Fruit fly (Drosophila melanogaster) whole organism, embryonic: Measurements from ENCODE around the gene Sgp.

Experiments
- CG10147 ChIP-seq: fragments of 200-800 bp; sonication (Bioruptor generic); optimal IDR thresholded peaks from 2 replicates; lab custom pipeline; 2019; ENCODE audit warnings: missing biosample characterization, mild to moderate bottlenecking, missing genetic modification characterization, moderate library complexity
- CG10565 ChIP-seq: fragments of 200-800 bp; sonication (Bioruptor generic); optimal IDR thresholded peaks from 3 replicates; lab custom pipeline; 2016; ENCODE audit warnings: missing biosample characterization, mild to moderate bottlenecking, missing genetic modification characterization
- CG12391 ChIP-seq: fragments of 200-800 bp; sonication (Bioruptor generic); optimal IDR thresholded peaks from 3 replicates; lab custom pipeline; 2018; ENCODE audit warnings: missing biosample characterization, mild to moderate bottlenecking, missing genetic modification characterization, moderate library complexity
- CG12659 ChIP-seq: fragments of 200-800 bp; sonication (Bioruptor generic); optimal IDR thresholded peaks from 3 replicates; lab custom pipeline; 2017; ENCODE audit warnings: mild to moderate bottlenecking, missing biosample characterization, missing genetic modification reagents, missing genetic modification characterization
- CG12769 ChIP-seq: fragments of 200-800 bp; sonication (Bioruptor generic); optimal IDR thresholded peaks from 2 replicates; lab custom pipeline; 2019; ENCODE audit warnings: missing biosample characterization, mild to moderate bottlenecking, missing genetic modification characterization, moderate library complexity
- CG16815 ChIP-seq: fragments of 200-800 bp; sonication (Bioruptor generic); optimal IDR thresholded peaks from 3 replicates; lab custom pipeline; 2017; ENCODE audit warnings: missing biosample characterization, mild to moderate bottlenecking, missing genetic modification characterization
- CG1832 ChIP-seq: fragments of 200-800 bp; sonication (Bioruptor generic); optimal IDR thresholded peaks from 2 replicates; lab custom pipeline; 2017; ENCODE audit warnings: missing biosample characterization, mild to moderate bottlenecking, missing genetic modification characterization, inconsistent platforms
- CG18599 ChIP-seq: fragments of 200-800 bp; sonication (Bioruptor generic); optimal IDR thresholded peaks from 3 replicates; lab custom pipeline; 2017; ENCODE audit warnings: missing biosample characterization, missing genetic modification characterization, mild to moderate bottlenecking, moderate library complexity, missing genetic modification reagents
- CG2116 ChIP-seq: fragments of 200-800 bp; sonication (Bioruptor generic); optimal IDR thresholded peaks from 3 replicates; lab custom pipeline; 2018; ENCODE audit warnings: missing biosample characterization, mild to moderate bottlenecking, missing genetic modification characterization
- CG2120 ChIP-seq: fragments of 200-800 bp; sonication (Bioruptor generic); optimal IDR thresholded peaks from 3 replicates; lab custom pipeline; 2016; ENCODE audit warnings: missing biosample characterization, missing genetic modification characterization
- CG2202 ChIP-seq: fragments of 200-800 bp; sonication (Bioruptor generic); optimal IDR thresholded peaks from 2 replicates; lab custom pipeline; 2018; ENCODE audit warnings: missing biosample characterization, mild to moderate bottlenecking, missing genetic modification characterization
- CG34376 ChIP-seq: fragments of 200-800 bp; sonication (Bioruptor generic); optimal IDR thresholded peaks from 2 replicates; lab custom pipeline; 2018; ENCODE audit warnings: missing biosample characterization, mild to moderate bottlenecking, missing genetic modification characterization
- CG3838 ChIP-seq: fragments of 200-800 bp; sonication (Bioruptor generic); optimal IDR thresholded peaks from 3 replicates; lab custom pipeline; 2016; ENCODE audit warnings: missing biosample characterization, missing genetic modification characterization
- CG6254 ChIP-seq: fragments of 200-800 bp; sonication (Bioruptor generic); optimal IDR thresholded peaks from 3 replicates; lab custom pipeline; 2017; ENCODE audit warnings: mild to moderate bottlenecking, missing biosample characterization, missing genetic modification reagents, missing genetic modification characterization
- CG6654 ChIP-seq: fragments of 200-800 bp; sonication (Bioruptor generic); optimal IDR thresholded peaks from 2 replicates; lab custom pipeline; 2017; ENCODE audit warnings: missing biosample characterization, mild to moderate bottlenecking, missing genetic modification characterization
- CG6854 ChIP-seq: fragments of 200-800 bp; sonication (Bioruptor generic); optimal IDR thresholded peaks from 3 replicates; lab custom pipeline; 2017; ENCODE audit warnings: missing biosample characterization, mild to moderate bottlenecking, missing genetic modification characterization
- CG7357 ChIP-seq: fragments of 200-800 bp; sonication (Bioruptor generic); IDR thresholded peaks from 3 replicates; pipeline ENCODE4 v1.3.6; 2022; ENCODE audit warnings: missing biosample characterization, missing genetic modification characterization
- CG8765 ChIP-seq: fragments of 200-800 bp; sonication (Bioruptor generic); IDR thresholded peaks from 2 replicates; pipeline ENCODE4 v1.3.6; 2022; ENCODE audit warnings: missing biosample characterization, missing genetic modification characterization
- Deaf1 ChIP-seq: fragments of 200-800 bp; optimal IDR thresholded peaks from 3 replicates; lab custom pipeline; 2019; ENCODE audit warnings: missing biosample characterization, mild to moderate bottlenecking, missing genetic modification characterization, moderate library complexity
- Dip3 ChIP-seq: fragments of 200-800 bp; sonication (Bioruptor generic); optimal IDR thresholded peaks from 3 replicates; lab custom pipeline; 2016; ENCODE audit warnings: missing biosample characterization, missing genetic modification characterization
- Doc2 ChIP-seq: fragments of 200-800 bp; sonication (Bioruptor generic); IDR thresholded peaks from 2 replicates; pipeline ENCODE4 v1.3.6; 2022; ENCODE audit warnings: missing biosample characterization, missing genetic modification characterization
- Fer2 ChIP-seq: fragments of 200-800 bp; sonication (Bioruptor generic); optimal IDR thresholded peaks from 2 replicates; lab custom pipeline; 2018; ENCODE audit warnings: missing biosample characterization, mild to moderate bottlenecking, missing genetic modification characterization, moderate library complexity
- HLH4C ChIP-seq: fragments of 200-800 bp; sonication (Bioruptor generic); IDR thresholded peaks from 3 replicates; pipeline ENCODE4 v1.3.6; 2022; ENCODE audit warnings: missing biosample characterization, missing genetic modification characterization; ENCODE audit not compliant: partially characterized antibody
- Hmr ChIP-seq: fragments of 200-800 bp; sonication (Bioruptor generic); optimal IDR thresholded peaks from 3 replicates; lab custom pipeline; 2017; ENCODE audit warnings: mild to moderate bottlenecking, missing biosample characterization, missing genetic modification reagents, missing genetic modification characterization
- Hr3 ChIP-seq: fragments of 200-800 bp; sonication (Bioruptor generic); optimal IDR thresholded peaks from 3 replicates; lab custom pipeline; 2016; ENCODE audit warnings: missing biosample characterization, missing genetic modification characterization
- Mrtf ChIP-seq: fragments of 200-800 bp; sonication (Bioruptor generic); IDR thresholded peaks from 3 replicates; pipeline ENCODE4 v1.3.6; 2022; ENCODE audit warnings: missing biosample characterization, missing genetic modification characterization
- Nf-YA ChIP-seq: fragments of 200-800 bp; sonication (Bioruptor generic); IDR thresholded peaks from 2 replicates; pipeline ENCODE4 v1.3.6; 2022; ENCODE audit warnings: missing biosample characterization, missing genetic modification characterization
- Nf-YB ChIP-seq: fragments of 200-800 bp; sonication (Bioruptor generic); optimal IDR thresholded peaks from 3 replicates; lab custom pipeline; 2019; ENCODE audit warnings: missing biosample characterization, mild to moderate bottlenecking, missing genetic modification characterization, moderate library complexity
- NfI ChIP-seq: fragments of 200-800 bp; sonication (Bioruptor generic); optimal IDR thresholded peaks from 3 replicates; lab custom pipeline; 2018; ENCODE audit warnings: missing biosample characterization, mild to moderate bottlenecking, missing genetic modification characterization, moderate library complexity
- Opbp ChIP-seq: fragments of 200-800 bp; sonication (Bioruptor generic); IDR thresholded peaks from 3 replicates; pipeline ENCODE4 v1.3.6; 2022; ENCODE audit warnings: missing biosample characterization, missing genetic modification characterization; ENCODE audit not compliant: partially characterized antibody
- Ssrp ChIP-seq: fragments of 200-800 bp; sonication (Bioruptor generic); optimal IDR thresholded peaks from 2 replicates; lab custom pipeline; 2018; ENCODE audit warnings: missing biosample characterization, mild to moderate bottlenecking, missing genetic modification characterization, moderate library complexity
- Stat92E ChIP-seq, 3 experiments: fragments of >200 bp in 2 of 3; fragments of 200-800 bp in 1 of 3; sonication (Bioruptor generic) in 1 of 3; optimal IDR thresholded peaks; 2 replicates each; lab custom pipeline; 2017 to 2019; ENCODE audit warnings: missing biosample characterization in 3 of 3, missing genetic modification characterization in 3 of 3, mild to moderate bottlenecking in 1 of 3, moderate library complexity in 1 of 3
- ash1 ChIP-seq: fragments of 200-800 bp; sonication (Bioruptor generic); optimal IDR thresholded peaks from 2 replicates; lab custom pipeline; 2018; ENCODE audit warnings: missing biosample characterization, mild to moderate bottlenecking, missing genetic modification characterization
- bab2 ChIP-seq: fragments of 200-800 bp; sonication (Bioruptor generic); optimal IDR thresholded peaks from 2 replicates; lab custom pipeline; 2016; ENCODE audit warnings: missing biosample characterization, missing genetic modification characterization
- chif ChIP-seq, 2 experiments: fragments of 200-800 bp; sonication (Bioruptor generic); optimal IDR thresholded peaks; 3 replicates each; lab custom pipeline; 2016; ENCODE audit warnings: missing biosample characterization in 2 of 2, missing genetic modification characterization in 2 of 2
- crp ChIP-seq, 2 experiments: fragments of 200-800 bp; sonication (Bioruptor generic); optimal IDR thresholded peaks; 2 replicates in 1 of 2; 3 replicates in 1 of 2; lab custom pipeline; 2017; ENCODE audit warnings: missing biosample characterization in 2 of 2, missing genetic modification characterization in 2 of 2, mild to moderate bottlenecking in 1 of 2, moderate library complexity in 1 of 2
- cwo ChIP-seq: fragments of 200-800 bp; sonication (Bioruptor generic); optimal IDR thresholded peaks from 3 replicates; lab custom pipeline; 2017; ENCODE audit warnings: missing biosample characterization, missing genetic modification characterization, mild to moderate bottlenecking, moderate library complexity, missing genetic modification reagents
- danr ChIP-seq: fragments of 200-800 bp; sonication (Bioruptor generic); IDR thresholded peaks from 2 replicates; pipeline ENCODE4 v1.3.6; 2022; ENCODE audit warnings: missing biosample characterization, missing genetic modification characterization
- dimm ChIP-seq: fragments of 200-800 bp; sonication (Bioruptor generic); IDR thresholded peaks from 2 replicates; pipeline ENCODE4 v1.3.6; 2022; ENCODE audit warnings: missing biosample characterization, missing genetic modification characterization
- en ChIP-seq: fragments of 200-800 bp; sonication (Bioruptor generic); optimal IDR thresholded peaks from 2 replicates; lab custom pipeline; 2016; ENCODE audit warnings: missing biosample characterization, missing genetic modification characterization
- gfzf ChIP-seq: fragments of 200-800 bp; sonication (Bioruptor generic); optimal IDR thresholded peaks from 2 replicates; lab custom pipeline; 2016; ENCODE audit warnings: missing biosample characterization, mild to moderate bottlenecking, missing genetic modification characterization, moderate library complexity
- hb ChIP-seq: fragments of 200-800 bp; sonication (Bioruptor generic); IDR thresholded peaks from 3 replicates; pipeline ENCODE4 v1.3.6; 2022; ENCODE audit warnings: missing biosample characterization, missing genetic modification characterization; ENCODE audit not compliant: partially characterized antibody
- hkb ChIP-seq, 2 experiments: fragments of 200-800 bp in 1 of 2; fragments of >200 bp in 1 of 2; sonication (Bioruptor generic) in 1 of 2; IDR thresholded peaks in 1 of 2; optimal IDR thresholded peaks in 1 of 2; 2 replicates each; pipeline versions ENCODE4 v1.3.6 to Lab custom; 2017 to 2022; ENCODE audit warnings: missing biosample characterization in 1 of 2, missing genetic modification characterization in 1 of 2
- mirr ChIP-seq: fragments of 200-800 bp; sonication (Bioruptor generic); optimal IDR thresholded peaks from 3 replicates; lab custom pipeline; 2018; ENCODE audit warnings: missing biosample characterization, mild to moderate bottlenecking, missing genetic modification characterization
- nerfin-2 ChIP-seq: fragments of 200-800 bp; sonication (Bioruptor generic); IDR thresholded peaks from 2 replicates; pipeline ENCODE4 v1.3.6; 2022; ENCODE audit warnings: missing biosample characterization, missing genetic modification characterization; ENCODE audit not compliant: partially characterized antibody
- otp ChIP-seq: fragments of 200-800 bp; sonication (Bioruptor generic); IDR thresholded peaks from 3 replicates; pipeline ENCODE4, ENCODE4 v1.3.6; 2022; ENCODE audit warnings: missing biosample characterization, missing genetic modification characterization
- pros ChIP-seq: fragments of 200-800 bp; sonication (Bioruptor generic); optimal IDR thresholded peaks from 3 replicates; lab custom pipeline; 2019; ENCODE audit warnings: missing biosample characterization, mild to moderate bottlenecking, missing genetic modification characterization, moderate library complexity
- run ChIP-seq: fragments of 200-800 bp; sonication (Bioruptor generic); optimal IDR thresholded peaks from 3 replicates; lab custom pipeline; 2018; ENCODE audit warnings: missing biosample characterization, mild to moderate bottlenecking, missing genetic modification characterization
- tx ChIP-seq: fragments of 200-800 bp; sonication (Bioruptor generic); optimal IDR thresholded peaks from 2 replicates; lab custom pipeline; 2016; ENCODE audit warnings: missing biosample characterization, missing genetic modification characterization

Sgp gene

DNA sequence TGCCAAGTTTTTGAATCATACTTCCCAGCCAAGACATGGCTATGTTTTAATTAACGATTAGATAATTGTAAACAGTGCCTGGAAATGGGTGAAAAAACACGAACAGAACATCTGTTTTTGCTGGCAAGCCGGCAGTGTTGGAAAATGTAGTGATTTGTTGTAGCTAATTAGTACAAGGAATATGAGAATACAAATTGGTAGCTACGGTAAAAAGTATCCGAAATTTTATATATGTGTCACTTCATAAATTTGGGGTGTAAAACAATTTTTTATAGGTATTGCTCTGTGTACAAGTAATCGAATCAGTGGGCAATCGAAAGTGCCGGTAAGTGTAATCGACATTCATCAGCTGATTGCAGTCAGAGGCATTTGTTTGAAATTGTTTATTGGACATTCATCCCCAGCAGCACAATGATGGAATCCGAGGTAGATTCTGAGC is 2.2 kb upstream of the Sgp start, which contains the start of the genes mRpL51 and Uba4 (continued):
- no peak for TF ChIP-seq Stat92E (GFP tag; optimal IDR thresholded peaks at IDR 0.05; lab: Kevin White, UChicago)
- TF ChIP-seq ash1 (GFP tag; lab: Kevin White, UChicago) = no peak
- TF ChIP-seq CG2202 = no peak
- TF ChIP-seq Dip3 = peak; percentile 33
- TF ChIP-seq Opbp (GFP tag; lab: Robert Waterston, UW) = peak; percentile 37; the same call in 1 of the 3 replicates
- TF ChIP-seq tx = peak; percentile 33
- no peak for TF ChIP-seq pros (GFP tag; lab: Kevin White, UChicago)
- peak; percentile 67 for TF ChIP-seq CG18599 (GFP tag; lab: Kevin White, UChicago)
- peak; percentile 26 for TF ChIP-seq gfzf (GFP tag; lab: Kevin White, UChicago)
- TF ChIP-seq Nf-YB (GFP tag; lab: Kevin White, UChicago) = no peak
- peak; percentile 90 to 97 for TF ChIP-seq crp (GFP tag; optimal IDR thresholded peaks at IDR 0.05; lab: Kevin White, UChicago)
- no peak for TF ChIP-seq Mrtf (GFP tag; lab: Robert Waterston, UW)
- TF ChIP-seq Fer2 (tag; lab: Kevin White, UChicago) = no peak
- no peak for TF ChIP-seq Ssrp (tag; lab: Kevin White, UChicago)
- TF ChIP-seq bab2 = peak; percentile 51
- TF ChIP-seq CG10565 = no peak
- no peak for TF ChIP-seq en (GFP tag; lab: Kevin White, UChicago)
- TF ChIP-seq Hr3 = peak; percentile 1
- peak; percentile 56 for TF ChIP-seq mirr (GFP tag; lab: Kevin White, UChicago)
- peak; percentile 43 for TF ChIP-seq Deaf1 (tag; lab: Kevin White, UChicago)
- TF ChIP-seq Nf-YA (GFP tag; lab: Robert Waterston, UW) = no peak
- no peak for TF ChIP-seq hb
- no peak for TF ChIP-seq hkb (optimal IDR thresholded peaks at IDR 0.05; lab: Kevin White, UChicago)
- no peak for TF ChIP-seq hkb (GFP tag; IDR thresholded peaks at IDR 0.05; lab: Robert Waterston, UW)
- TF ChIP-seq chif (GFP tag; optimal IDR thresholded peaks at IDR 0.05; lab: Kevin White, UChicago) = peak in 1 of 2 experiments; percentile 18
- peak; percentile 6 for TF ChIP-seq CG10147 (GFP tag; lab: Kevin White, UChicago)
- TF ChIP-seq CG3838 = no peak
- TF ChIP-seq cwo (GFP tag; lab: Kevin White, UChicago) = no peak
- no peak for TF ChIP-seq CG6254 (GFP tag; lab: Kevin White, UChicago)
- peak; percentile 53 for TF ChIP-seq CG12391
- no peak for TF ChIP-seq CG8765 (GFP tag; lab: Robert Waterston, UW)
- TF ChIP-seq CG2116 = peak; percentile 90
- no peak for TF ChIP-seq CG1832 (GFP tag; lab: Kevin White, UChicago)
- no peak for TF ChIP-seq CG16815 (GFP tag; lab: Kevin White, UChicago)
- TF ChIP-seq CG34376 (GFP tag; lab: Kevin White, UChicago) = peak; percentile 35
- no peak for TF ChIP-seq danr
- no peak for TF ChIP-seq Doc2
- TF ChIP-seq CG7357 (GFP tag; lab: Robert Waterston, UW) = no peak
- no peak for TF ChIP-seq dimm (GFP tag; lab: Robert Waterston, UW)
- no peak for TF ChIP-seq otp (GFP tag; lab: Robert Waterston, UW)
- peak; percentile 69 for TF ChIP-seq HLH4C (GFP tag; lab: Robert Waterston, UW)
- TF ChIP-seq NfI (GFP tag; lab: Kevin White, UChicago) = peak; percentile 41
- TF ChIP-seq Hmr = no peak
- TF ChIP-seq nerfin-2 = peak; percentile 41; the same call in 1 of the 2 replicates
- peak; percentile 52 for TF ChIP-seq CG12659 (GFP tag; lab: Kevin White, UChicago)
- no peak for TF ChIP-seq CG12769 (tag; lab: Kevin White, UChicago)
- TF ChIP-seq CG6854 (GFP tag; lab: Kevin White, UChicago) = no peak
- no peak for TF ChIP-seq CG6654
- TF ChIP-seq CG2120 (GFP tag; lab: Kevin White, UChicago) = peak; percentile 66
- no peak for TF ChIP-seq run (tag; lab: Kevin White, UChicago)
